Worm (Caenorhabditis elegans) whole organism, L2 larva: ENCODE measurements around the gene ZC132.11.

Experiments used
- F13H6.1 ChIP-seq: sonication (generic microtip); optimal IDR thresholded peaks from 2 replicates; lab custom pipeline; 2016; ENCODE audit warnings: missing genetic modification characterization, missing compliant biosample characterization
- Y55F3AM.14 ChIP-seq: fragments of 200-800 bp; sonication (Bioruptor generic); optimal IDR thresholded peaks from 2 replicates; lab custom pipeline; 2018; ENCODE audit warnings: mild to moderate bottlenecking, missing genetic modification characterization, missing compliant biosample characterization
- alr-1 ChIP-seq: fragments of 150-350 bp; optimal IDR thresholded peaks from 2 replicates; lab custom pipeline; 2014; ENCODE audit warnings: missing biosample characterization, missing genetic modification characterization
- ama-1 ChIP-seq: fragments of 150-350 bp; optimal IDR thresholded peaks from 2 replicates; lab custom pipeline; 2018; ENCODE audit warnings: inconsistent platforms
- lin-11 ChIP-seq: fragments of 150-350 bp; sonication (generic microtip); optimal IDR thresholded peaks from 2 replicates; lab custom pipeline; 2014; ENCODE audit warnings: missing biosample characterization, missing genetic modification characterization, inconsistent platforms, mixed read lengths
- lin-39 ChIP-seq: fragments of 150-350 bp; optimal IDR thresholded peaks from 2 replicates; lab custom pipeline; 2014; ENCODE audit warnings: missing biosample characterization, missing genetic modification reagents, missing genetic modification characterization
- mab-5 ChIP-seq: fragments of 150-350 bp; optimal IDR thresholded peaks from 2 replicates; lab custom pipeline; 2014; ENCODE audit warnings: missing biosample characterization, missing genetic modification characterization
- mbf-1 ChIP-seq: sonication (generic microtip); optimal IDR thresholded peaks from 2 replicates; lab custom pipeline; 2017; ENCODE audit warnings: missing biosample characterization, missing genetic modification characterization
- mdl-1 ChIP-seq, 2 experiments: fragments of 150-350 bp in 1 of 2; sonication (generic microtip) in 1 of 2; optimal IDR thresholded peaks; 2 replicates each; lab custom pipeline; 2017; ENCODE audit warnings: missing biosample characterization in 2 of 2, missing genetic modification characterization in 2 of 2
- nhr-12 ChIP-seq: fragments of 150-350 bp; optimal IDR thresholded peaks from 2 replicates; lab custom pipeline; 2014; ENCODE audit warnings: missing biosample characterization, missing genetic modification characterization
- nhr-237 ChIP-seq: fragments of 150-350 bp; optimal IDR thresholded peaks from 2 replicates; lab custom pipeline; 2014; ENCODE audit warnings: missing biosample characterization, missing genetic modification characterization
- nhr-6 ChIP-seq: fragments of 150-350 bp; optimal IDR thresholded peaks from 2 replicates; lab custom pipeline; 2014; ENCODE audit warnings: missing biosample characterization, missing genetic modification characterization
- nhr-77 ChIP-seq: fragments of 150-350 bp; optimal IDR thresholded peaks from 2 replicates; lab custom pipeline; 2014; ENCODE audit warnings: missing biosample characterization, missing genetic modification characterization
- sem-4 ChIP-seq: fragments of 150-350 bp; optimal IDR thresholded peaks from 2 replicates; lab custom pipeline; 2014; ENCODE audit warnings: missing biosample characterization, missing genetic modification reagents, missing genetic modification characterization
- snpc-4 ChIP-seq: fragments of 150-350 bp; optimal IDR thresholded peaks from 2 replicates; lab custom pipeline; 2014; ENCODE audit warnings: missing biosample characterization, missing genetic modification characterization
- unc-39 ChIP-seq: fragments of 150-350 bp; optimal IDR thresholded peaks from 2 replicates; lab custom pipeline; 2014; ENCODE audit warnings: missing biosample characterization, missing genetic modification characterization

ZC132.11 gene

DNA sequence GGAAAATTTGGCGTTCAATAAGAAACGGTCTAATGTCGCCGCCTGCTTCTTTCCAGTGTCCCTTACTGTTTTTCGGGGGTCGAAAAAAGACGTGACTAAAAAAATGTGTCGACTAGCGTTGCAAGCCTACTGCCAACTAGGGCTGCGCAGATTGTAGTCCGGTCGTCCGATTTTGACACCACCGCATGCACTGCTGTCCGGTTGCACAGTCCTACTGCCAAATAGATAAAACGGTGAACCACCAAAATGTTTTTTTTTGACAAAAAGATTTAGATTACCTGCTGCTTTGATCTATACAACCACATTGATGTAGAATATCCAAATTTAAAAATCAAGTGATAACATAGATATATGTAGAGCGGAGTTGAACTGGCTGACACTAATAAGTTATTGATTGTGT, 50.1 kb downstream of the ZC132.11 start:
- TF ChIP-seq snpc-4 (no peak), F13H6.1 (no peak), ama-1 (lab: Kevin White, UChicago) (no peak), nhr-12 (no peak), mdl-1 (tag; optimal IDR thresholded peaks at IDR 0.05; lab: Kevin White, UChicago) (no peak), mbf-1 (tag; lab: Kevin White, UChicago) (no peak), lin-39 (tag; lab: Kevin White, UChicago) (no peak), mab-5 (tag; lab: Kevin White, UChicago) (no peak), nhr-237 (tag; lab: Kevin White, UChicago) (no peak), lin-11 (no peak), nhr-77 (tag; lab: Kevin White, UChicago) (no peak), unc-39 (tag; lab: Kevin White, UChicago) (no peak), nhr-6 (tag; lab: Kevin White, UChicago) (no peak), sem-4 (tag; lab: Kevin White, UChicago) (no peak), alr-1 (tag; lab: Kevin White, UChicago) (no peak), Y55F3AM.14 (GFP tag; lab: Kevin White, UChicago) (no peak)
- TF ChIP-seq, all 48 proteins: peak for 0
